Fruit fly (Drosophila melanogaster) whole organism, embryonic: ENCODE results near the gene CG43402.

ENCODE experiments used
- CG10267 ChIP-seq: fragments of 200-800 bp; sonication (Bioruptor generic); optimal IDR thresholded peaks from 2 replicates; lab custom pipeline; 2018; ENCODE audit warnings: missing biosample characterization, mild to moderate bottlenecking, missing genetic modification characterization, moderate library complexity
- CG10321 ChIP-seq: fragments of 200-800 bp; sonication (Bioruptor generic); IDR thresholded peaks from 2 replicates; pipeline ENCODE4 v1.3.6; 2022; ENCODE audit warnings: missing biosample characterization, missing genetic modification characterization
- CG10959 ChIP-seq: fragments of 200-800 bp; sonication (Bioruptor generic); IDR thresholded peaks from 2 replicates; pipeline ENCODE4 v1.3.6; 2022; ENCODE audit warnings: missing biosample characterization, missing genetic modification characterization
- CG11085 ChIP-seq: fragments of 200-800 bp; sonication (Bioruptor generic); IDR thresholded peaks from 2 replicates; pipeline ENCODE4 v1.3.6; 2022; ENCODE audit warnings: missing biosample characterization, missing genetic modification characterization
- CG11560 ChIP-seq: fragments of 200-800 bp; sonication (Bioruptor generic); IDR thresholded peaks from 3 replicates; pipeline ENCODE4 v1.3.6; 2022; ENCODE audit warnings: missing biosample characterization, missing genetic modification characterization
- CG11723 ChIP-seq: fragments of 200-800 bp; sonication (Bioruptor generic); optimal IDR thresholded peaks from 2 replicates; lab custom pipeline; 2017; ENCODE audit warnings: missing biosample characterization, mild to moderate bottlenecking, missing genetic modification characterization
- CG13296 ChIP-seq: fragments of 200-800 bp; sonication (Bioruptor generic); optimal IDR thresholded peaks from 3 replicates; lab custom pipeline; 2018; ENCODE audit warnings: missing biosample characterization, mild to moderate bottlenecking, missing genetic modification characterization
- CG18011 ChIP-seq: fragments of 200-800 bp; sonication (Bioruptor generic); optimal IDR thresholded peaks from 2 replicates; lab custom pipeline; 2017; ENCODE audit warnings: missing biosample characterization, missing genetic modification characterization, mild to moderate bottlenecking, moderate library complexity, missing genotype
- CG1832 ChIP-seq: fragments of 200-800 bp; sonication (Bioruptor generic); optimal IDR thresholded peaks from 2 replicates; lab custom pipeline; 2017; ENCODE audit warnings: missing biosample characterization, mild to moderate bottlenecking, missing genetic modification characterization, inconsistent platforms
- CG18599 ChIP-seq: fragments of 200-800 bp; sonication (Bioruptor generic); optimal IDR thresholded peaks from 3 replicates; lab custom pipeline; 2017; ENCODE audit warnings: missing biosample characterization, missing genetic modification characterization, mild to moderate bottlenecking, moderate library complexity, missing genetic modification reagents
- CG2129 ChIP-seq: fragments of 200-800 bp; sonication (Bioruptor generic); IDR thresholded peaks from 2 replicates; pipeline ENCODE4 v1.3.6; 2022; ENCODE audit warnings: missing biosample characterization, missing genetic modification characterization; ENCODE audit not compliant: partially characterized antibody
- CG31365 ChIP-seq: fragments of 200-800 bp; sonication (Bioruptor generic); optimal IDR thresholded peaks from 2 replicates; lab custom pipeline; 2018; ENCODE audit warnings: missing biosample characterization, mild to moderate bottlenecking, missing genetic modification characterization
- CG4360 ChIP-seq: fragments of 200-800 bp; sonication (Bioruptor generic); IDR thresholded peaks from 2 replicates; pipeline ENCODE4 v1.3.6; 2022; ENCODE audit warnings: missing biosample characterization, missing genetic modification characterization
- CG6175 ChIP-seq: fragments of 200-800 bp; sonication (Bioruptor generic); IDR thresholded peaks from 3 replicates; pipeline ENCODE4 v1.3.6; 2022; ENCODE audit warnings: missing biosample characterization, missing genetic modification characterization
- CG7745 ChIP-seq: fragments of 200-800 bp; sonication (Bioruptor generic); optimal IDR thresholded peaks from 2 replicates; lab custom pipeline; 2018; ENCODE audit warnings: missing biosample characterization, mild to moderate bottlenecking, missing genetic modification characterization, moderate library complexity
- D ChIP-seq, 2 experiments: fragments of 200-800 bp in 1 of 2; fragments of >200 bp in 1 of 2; sonication (Bioruptor generic) in 1 of 2; optimal IDR thresholded peaks; 2 replicates in 1 of 2; 3 replicates in 1 of 2; lab custom pipeline; 2017; ENCODE audit warnings: mild to moderate bottlenecking in 1 of 2, missing biosample characterization in 1 of 2, missing genetic modification characterization in 1 of 2, missing genetic modification reagents in 1 of 2
- D19A ChIP-seq: fragments of 200-800 bp; optimal IDR thresholded peaks from 3 replicates; lab custom pipeline; 2019; ENCODE audit warnings: missing biosample characterization, mild to moderate bottlenecking, missing genetic modification characterization, moderate library complexity
- H15 ChIP-seq: fragments of 200-800 bp; sonication (Bioruptor generic); IDR thresholded peaks from 3 replicates; pipeline ENCODE4 v1.3.6; 2022; ENCODE audit warnings: missing biosample characterization, missing genetic modification characterization
- Hmx ChIP-seq: fragments of 200-800 bp; sonication (Bioruptor generic); optimal IDR thresholded peaks from 2 replicates; lab custom pipeline; 2016; ENCODE audit warnings: missing biosample characterization, missing genetic modification characterization
- Hr78 ChIP-seq, 2 experiments: fragments of 200-800 bp in 1 of 2; fragments of >200 bp in 1 of 2; sonication (Bioruptor generic) in 1 of 2; optimal IDR thresholded peaks; 2 replicates each; lab custom pipeline; 2017 to 2019; ENCODE audit warnings: missing biosample characterization in 2 of 2, missing genetic modification characterization in 2 of 2, mild to moderate bottlenecking in 1 of 2, moderate library complexity in 1 of 2
- Rfx ChIP-seq: fragments of 200-800 bp; sonication (Bioruptor generic); IDR thresholded peaks from 2 replicates; pipeline ENCODE4 v1.3.6; 2022; ENCODE audit warnings: missing biosample characterization, missing genetic modification characterization
- Sox102F ChIP-seq: fragments of 200-800 bp; sonication (Bioruptor generic); optimal IDR thresholded peaks from 2 replicates; lab custom pipeline; 2018; ENCODE audit warnings: missing biosample characterization, mild to moderate bottlenecking, missing genetic modification characterization, moderate library complexity
- Sry-δ ChIP-seq: fragments of 200-800 bp; sonication (Bioruptor generic); optimal IDR thresholded peaks from 2 replicates; lab custom pipeline; 2016; ENCODE audit warnings: missing biosample characterization, missing genetic modification characterization
- Vsx1 ChIP-seq: fragments of 200-800 bp; sonication (Bioruptor generic); optimal IDR thresholded peaks from 2 replicates; lab custom pipeline; 2017; ENCODE audit warnings: missing biosample characterization, mild to moderate bottlenecking, missing genetic modification characterization, missing genetic modification reagents
- ac ChIP-seq: fragments of 200-800 bp; sonication (Bioruptor generic); optimal IDR thresholded peaks from 3 replicates; lab custom pipeline; 2017; ENCODE audit warnings: missing biosample characterization, mild to moderate bottlenecking, missing genetic modification characterization
- cad ChIP-seq: fragments of >200 bp; optimal IDR thresholded peaks from 2 replicates; lab custom pipeline; 2017; ENCODE audit warnings: missing biosample characterization, missing genetic modification characterization
- cato ChIP-seq: fragments of 200-800 bp; sonication (Bioruptor generic); optimal IDR thresholded peaks from 2 replicates; lab custom pipeline; 2016; ENCODE audit warnings: missing biosample characterization, missing genetic modification characterization, borderline replicate concordance
- cg ChIP-seq: fragments of 200-800 bp; sonication (Bioruptor generic); optimal IDR thresholded peaks from 3 replicates; lab custom pipeline; 2019; ENCODE audit warnings: missing biosample characterization, mild to moderate bottlenecking, missing genetic modification characterization, moderate library complexity
- crol ChIP-seq: fragments of 200-800 bp; sonication (Bioruptor generic); IDR thresholded peaks from 2 replicates; pipeline ENCODE4 v1.3.6; 2022; ENCODE audit warnings: missing biosample characterization, missing genetic modification characterization
- exex ChIP-seq: fragments of 200-800 bp; sonication (Bioruptor generic); optimal IDR thresholded peaks from 4 replicates; lab custom pipeline; 2018; ENCODE audit warnings: missing biosample characterization, mild to moderate bottlenecking, missing genetic modification characterization, moderate library complexity
- grn ChIP-seq: fragments of 200-800 bp; sonication (Bioruptor generic); optimal IDR thresholded peaks from 3 replicates; lab custom pipeline; 2017; ENCODE audit warnings: missing biosample characterization, missing genetic modification characterization
- gsb ChIP-seq: fragments of 200-800 bp; sonication (Bioruptor generic); IDR thresholded peaks from 2 replicates; pipeline ENCODE4 v1.3.6; 2022; ENCODE audit warnings: missing biosample characterization, missing genetic modification characterization
- hb ChIP-seq: fragments of 200-800 bp; sonication (Bioruptor generic); IDR thresholded peaks from 3 replicates; pipeline ENCODE4 v1.3.6; 2022; ENCODE audit warnings: missing biosample characterization, missing genetic modification characterization; ENCODE audit not compliant: partially characterized antibody
- hbn ChIP-seq: fragments of 200-800 bp; sonication (Bioruptor generic); IDR thresholded peaks from 2 replicates; pipeline ENCODE4 v1.3.6; 2022; ENCODE audit warnings: missing biosample characterization, missing genetic modification characterization; ENCODE audit not compliant: partially characterized antibody
- ken ChIP-seq: fragments of 200-800 bp; sonication (Bioruptor generic); IDR thresholded peaks from 3 replicates; pipeline ENCODE4 v1.3.6; 2022; ENCODE audit warnings: missing biosample characterization, missing genetic modification characterization
- lilli ChIP-seq: fragments of 200-800 bp; sonication (Bioruptor generic); optimal IDR thresholded peaks from 3 replicates; lab custom pipeline; 2016; ENCODE audit warnings: missing biosample characterization, missing genetic modification characterization
- lov ChIP-seq, 2 experiments: fragments of 200-800 bp in 1 of 2; fragments of >200 bp in 1 of 2; sonication (Bioruptor generic) in 1 of 2; IDR thresholded peaks in 1 of 2; optimal IDR thresholded peaks in 1 of 2; 2 replicates in 1 of 2; 3 replicates in 1 of 2; pipeline versions ENCODE4 v1.3.6 to Lab custom; 2017 to 2022; ENCODE audit warnings: missing biosample characterization in 1 of 2, missing genetic modification characterization in 1 of 2
- otp ChIP-seq: fragments of 200-800 bp; sonication (Bioruptor generic); IDR thresholded peaks from 3 replicates; pipeline ENCODE4, ENCODE4 v1.3.6; 2022; ENCODE audit warnings: missing biosample characterization, missing genetic modification characterization
- p53 ChIP-seq: fragments of 200-800 bp; sonication (Bioruptor generic); optimal IDR thresholded peaks from 2 replicates; lab custom pipeline; 2016; ENCODE audit warnings: missing biosample characterization, missing genetic modification characterization
- pros ChIP-seq: fragments of 200-800 bp; sonication (Bioruptor generic); optimal IDR thresholded peaks from 3 replicates; lab custom pipeline; 2019; ENCODE audit warnings: missing biosample characterization, mild to moderate bottlenecking, missing genetic modification characterization, moderate library complexity
- ranshi ChIP-seq: fragments of 200-800 bp; sonication (Bioruptor generic); IDR thresholded peaks from 2 replicates; pipeline ENCODE4 v1.3.6; 2022; ENCODE audit warnings: missing biosample characterization, missing genetic modification characterization
- repo ChIP-seq: fragments of 200-800 bp; sonication (Bioruptor generic); optimal IDR thresholded peaks from 2 replicates; lab custom pipeline; 2016; ENCODE audit warnings: missing biosample characterization, missing genetic modification characterization
- sd ChIP-seq: fragments of 200-800 bp; sonication (Bioruptor generic); optimal IDR thresholded peaks from 3 replicates; lab custom pipeline; 2018; ENCODE audit warnings: missing biosample characterization, mild to moderate bottlenecking, missing genetic modification characterization, moderate library complexity
- sens-2 ChIP-seq: fragments of 200-800 bp; sonication (Bioruptor generic); IDR thresholded peaks from 2 replicates; pipeline ENCODE4 v1.3.6; 2022; ENCODE audit warnings: missing biosample characterization, missing genetic modification characterization
- stwl ChIP-seq: fragments of 200-800 bp; sonication (Bioruptor generic); optimal IDR thresholded peaks from 3 replicates; lab custom pipeline; 2018; ENCODE audit warnings: missing biosample characterization, mild to moderate bottlenecking, missing genetic modification characterization, moderate library complexity
- tll ChIP-seq, 2 experiments: fragments of 200-800 bp in 1 of 2; fragments of >200 bp in 1 of 2; sonication (Bioruptor generic) in 1 of 2; optimal IDR thresholded peaks; 2 replicates each; lab custom pipeline; 2017 to 2019; ENCODE audit warnings: missing biosample characterization in 2 of 2, missing genetic modification characterization in 2 of 2, mild to moderate bottlenecking in 1 of 2, moderate library complexity in 1 of 2

CG43402 gene

dm6 chr2L:1420287-1420686 is 22.1 kb upstream of the CG43402 start, which contains the start of gene robo2 (continued):
- TF ChIP-seq p53 (GFP tag; lab: Kevin White, UChicago), result no peak
- no peak for TF ChIP-seq sens-2
- peak; percentile 58 for TF ChIP-seq Rfx (GFP tag; lab: Robert Waterston, UW)
- TF ChIP-seq sd (tag; lab: Kevin White, UChicago), result peak; percentile 70
- peak; percentile 31 for TF ChIP-seq CG10267 (tag; lab: Kevin White, UChicago)
- peak; percentile 45; the same call in 1 of the 2 replicates for TF ChIP-seq hbn (GFP tag; lab: Robert Waterston, UW)
- TF ChIP-seq CG11085 (GFP tag; lab: Robert Waterston, UW), result no peak
- peak; percentile 62 for TF ChIP-seq stwl (tag; lab: Kevin White, UChicago)
- no peak for TF ChIP-seq CG10321
- no peak for TF ChIP-seq lov (optimal IDR thresholded peaks at IDR 0.05; lab: Kevin White, UChicago)
- peak; percentile 54; the same call in 1 of the 3 replicates for TF ChIP-seq lov (GFP tag; IDR thresholded peaks at IDR 0.05; lab: Robert Waterston, UW)
- peak; percentile 7 for TF ChIP-seq Vsx1
- TF ChIP-seq Sox102F (GFP tag; lab: Kevin White, UChicago), result no peak
- TF ChIP-seq CG18599 (GFP tag; lab: Kevin White, UChicago), result peak; percentile 54
- peak; percentile 99 for TF ChIP-seq CG6175 (GFP tag; lab: Robert Waterston, UW)
- TF ChIP-seq repo (GFP tag; lab: Kevin White, UChicago), result peak; percentile 25
- peak; percentile 25 for TF ChIP-seq Sry-δ (GFP tag; lab: Kevin White, UChicago)
- TF ChIP-seq H15 (GFP tag; lab: Robert Waterston, UW), result no peak
- peak; percentile 55 for TF ChIP-seq CG31365 (tag; lab: Kevin White, UChicago)
- peak; percentile 34; the same call in 1 of the 2 replicates for TF ChIP-seq ranshi
- TF ChIP-seq tll (GFP tag; optimal IDR thresholded peaks at IDR 0.05; lab: Kevin White, UChicago), result no peak
- TF ChIP-seq CG10959 (GFP tag; lab: Robert Waterston, UW), result no peak
- no peak for TF ChIP-seq exex (tag; lab: Kevin White, UChicago)
- TF ChIP-seq lilli (GFP tag; lab: Kevin White, UChicago), result peak; percentile 48
- peak; percentile 45 for TF ChIP-seq CG13296 (GFP tag; lab: Kevin White, UChicago)
- TF ChIP-seq gsb (GFP tag; lab: Robert Waterston, UW), result no peak
- no peak for TF ChIP-seq CG11560

dm6 chr2L:1421460-1422332 is 20.7 kb upstream of the CG43402 start:
- peak in 1 of 2 experiments; percentile 64 for TF ChIP-seq Hr78 (GFP tag; optimal IDR thresholded peaks at IDR 0.05; lab: Kevin White, UChicago)
- 0 out of 3 replicates have a peak, but pooled peaks have one; percentile 26 for TF ChIP-seq ken (GFP tag; lab: Robert Waterston, UW)
- 0 out of 2 replicates have a peak, but pooled peaks have one; percentile 10 for TF ChIP-seq CG4360
- TF ChIP-seq CG1832 (GFP tag; lab: Kevin White, UChicago), result peak; percentile 16
- peak; percentile 60 for TF ChIP-seq D (optimal IDR thresholded peaks at IDR 0.05; lab: Kevin White, UChicago)
- TF ChIP-seq D (GFP tag; optimal IDR thresholded peaks at IDR 0.05; lab: Kevin White, UChicago), result peak; percentile 17
- TF ChIP-seq pros, result peak; percentile 62
- no peak for TF ChIP-seq Hmx (GFP tag; lab: Kevin White, UChicago)
- TF ChIP-seq grn (GFP tag; lab: Kevin White, UChicago), result no peak
- no peak for TF ChIP-seq hb (GFP tag; lab: Robert Waterston, UW)
- no peak for TF ChIP-seq cato (GFP tag; lab: Kevin White, UChicago)
- TF ChIP-seq CG7745 (tag; lab: Kevin White, UChicago), result peak; percentile 25
- TF ChIP-seq D19A, result peak; percentile 48
- 0 out of 3 replicates have a peak, but pooled peaks have one; percentile 8 for TF ChIP-seq otp
- peak; percentile 72 for TF ChIP-seq cad
- TF ChIP-seq CG18011 (GFP tag; lab: Kevin White, UChicago), result no peak
- TF ChIP-seq crol (GFP tag; lab: Robert Waterston, UW), result peak; percentile 53
- peak; percentile 58 for TF ChIP-seq ac (GFP tag; lab: Kevin White, UChicago)
- no peak for TF ChIP-seq CG2129 (GFP tag; lab: Robert Waterston, UW)
- TF ChIP-seq CG11723, result no peak
- peak; percentile 3 for TF ChIP-seq cg
